Worm (Caenorhabditis elegans): ENCODE measurements around the gene F14F9.2.

ce11 chrV:5098925-5099324 lies 45.7 kb upstream of the F14F9.2 start, which contains the start of gene unc-46:
- TF ChIP-seq lin-26 (GFP tag; IDR thresholded peaks at IDR 0.05) (no peak), hlh-26 (GFP tag; conservative IDR thresholded peaks at IDR 0.05) (no peak), attf-6 (GFP tag; IDR thresholded peaks at IDR 0.05) (no peak), tlf-1 (GFP tag; optimal IDR thresholded peaks at IDR 0.05) (no peak), unc-130 (GFP tag; optimal IDR thresholded peaks at IDR 0.05) (no peak), gei-17 (GFP tag; optimal IDR thresholded peaks at IDR 0.05) (no peak), hlh-12 (tag; optimal IDR thresholded peaks at IDR 0.05) (no peak), unc-62 (GFP tag; optimal IDR thresholded peaks at IDR 0.05) (no peak), mel-28 (tag; optimal IDR thresholded peaks at IDR 0.05; ENCODE audit: borderline replicate concordance) (no peak), him-1 (tag; optimal IDR thresholded peaks at IDR 0.05) (no peak), lin-54 (GFP tag; optimal IDR thresholded peaks at IDR 0.05) (no peak)
